Worm (Caenorhabditis elegans) whole organism, L3 larva: ENCODE results near the gene F56C9.10.

Experiments
- R02D3.7 ChIP-seq: fragments of 150-350 bp; optimal IDR thresholded peaks from 2 replicates; lab custom pipeline; 2014; ENCODE audit warnings: missing biosample characterization, missing genetic modification characterization
- ZK546.5 ChIP-seq: sonication (generic microtip); optimal IDR thresholded peaks from 2 replicates; lab custom pipeline; 2017; ENCODE audit warnings: missing biosample characterization, missing genetic modification characterization
- aly-2 ChIP-seq: fragments of 150-350 bp; optimal IDR thresholded peaks from 2 replicates; lab custom pipeline; 2014; ENCODE audit warnings: missing biosample characterization, missing genetic modification characterization
- ama-1 ChIP-seq: fragments of 150-350 bp; optimal IDR thresholded peaks from 2 replicates; lab custom pipeline; 2018
- ceh-16 ChIP-seq: sonication (generic microtip); optimal IDR thresholded peaks from 2 replicates; lab custom pipeline; 2017; ENCODE audit warnings: missing biosample characterization, missing genetic modification characterization
- ceh-28 ChIP-seq: fragments of 150-350 bp; optimal IDR thresholded peaks from 2 replicates; lab custom pipeline; 2014; ENCODE audit warnings: missing biosample characterization, missing genetic modification reagents, missing genetic modification characterization
- ceh-9 ChIP-seq: sonication (generic microtip); optimal IDR thresholded peaks from 2 replicates; lab custom pipeline; 2018; ENCODE audit warnings: missing biosample characterization, missing genetic modification characterization
- daf-12 ChIP-seq: fragments of 150-350 bp; optimal IDR thresholded peaks from 2 replicates; lab custom pipeline; 2014; ENCODE audit warnings: missing biosample characterization, missing genetic modification reagents, missing genetic modification characterization
- egl-5 ChIP-seq: fragments of 150-350 bp; optimal IDR thresholded peaks from 2 replicates; lab custom pipeline; 2017; ENCODE audit warnings: missing biosample characterization, missing genetic modification reagents, missing genetic modification characterization, inconsistent platforms
- elt-1 ChIP-seq: fragments of 150-350 bp; optimal IDR thresholded peaks from 2 replicates; lab custom pipeline; 2014; ENCODE audit warnings: missing biosample characterization, missing genetic modification characterization
- elt-2 ChIP-seq: sonication (generic microtip); optimal IDR thresholded peaks from 2 replicates; lab custom pipeline; 2016; ENCODE audit warnings: missing genetic modification reagents, mild to moderate bottlenecking, missing genetic modification characterization, missing compliant biosample characterization
- elt-3 ChIP-seq, 3 experiments: fragments of 150-350 bp in 1 of 3; sonication (generic microtip) in 2 of 3; optimal IDR thresholded peaks; 2 replicates in 2 of 3; 4 replicates in 1 of 3; lab custom pipeline; 2014 to 2017; ENCODE audit warnings: missing biosample characterization in 3 of 3, missing genetic modification characterization in 3 of 3
- eor-1 ChIP-seq, 2 experiments: fragments of 150-350 bp; optimal IDR thresholded peaks; 2 replicates each; lab custom pipeline; 2014 to 2018; ENCODE audit warnings: missing biosample characterization in 2 of 2, missing genetic modification characterization in 2 of 2
- fkh-2 ChIP-seq: fragments of 150-350 bp; optimal IDR thresholded peaks from 2 replicates; lab custom pipeline; 2014; ENCODE audit warnings: missing biosample characterization, missing genetic modification reagents, missing genetic modification characterization
- hmg-11 ChIP-seq: sonication (generic microtip); optimal IDR thresholded peaks from 2 replicates; lab custom pipeline; 2016; ENCODE audit warnings: missing genetic modification characterization, missing compliant biosample characterization
- jun-1 ChIP-seq: fragments of 150-350 bp; optimal IDR thresholded peaks from 2 replicates; lab custom pipeline; 2014; ENCODE audit warnings: missing biosample characterization, missing genetic modification reagents, missing genetic modification characterization
- lin-39 ChIP-seq: fragments of 150-350 bp; optimal IDR thresholded peaks from 2 replicates; lab custom pipeline; 2018; ENCODE audit warnings: missing biosample characterization, missing genetic modification reagents, missing genetic modification characterization
- lsy-12 ChIP-seq: sonication (generic microtip); optimal IDR thresholded peaks from 2 replicates; lab custom pipeline; 2016; ENCODE audit warnings: mild to moderate bottlenecking, missing genetic modification characterization, missing compliant biosample characterization
- mdl-1 ChIP-seq: fragments of 150-350 bp; optimal IDR thresholded peaks from 2 replicates; lab custom pipeline; 2014; ENCODE audit warnings: missing biosample characterization, missing genetic modification characterization
- nhr-23 ChIP-seq: fragments of 150-350 bp; optimal IDR thresholded peaks from 2 replicates; lab custom pipeline; 2014; ENCODE audit warnings: missing biosample characterization, missing genetic modification reagents, missing genetic modification characterization
- nhr-237 ChIP-seq: fragments of 150-350 bp; optimal IDR thresholded peaks from 2 replicates; lab custom pipeline; 2014; ENCODE audit warnings: missing biosample characterization, missing genetic modification characterization
- nhr-25 ChIP-seq: sonication (generic microtip); optimal IDR thresholded peaks from 2 replicates; lab custom pipeline; 2017; ENCODE audit warnings: missing biosample characterization, missing genetic modification characterization
- nhr-67 ChIP-seq: fragments of 150-350 bp; optimal IDR thresholded peaks from 2 replicates; lab custom pipeline; 2014; ENCODE audit warnings: missing biosample characterization, missing genetic modification characterization
- nhr-77 ChIP-seq: fragments of 150-350 bp; optimal IDR thresholded peaks from 2 replicates; lab custom pipeline; 2014; ENCODE audit warnings: missing biosample characterization, missing genetic modification characterization
- pha-4 ChIP-seq: fragments of 150-350 bp; optimal IDR thresholded peaks from 2 replicates; lab custom pipeline; 2014; ENCODE audit warnings: missing biosample characterization, missing genetic modification reagents, missing genetic modification characterization
- pqm-1 ChIP-seq: fragments of 150-350 bp; optimal IDR thresholded peaks from 2 replicates; lab custom pipeline; 2017; ENCODE audit warnings: missing biosample characterization, missing genetic modification characterization, inconsistent platforms
- tbx-2 ChIP-seq: sonication (generic microtip); optimal IDR thresholded peaks from 2 replicates; lab custom pipeline; 2016; ENCODE audit warnings: mild to moderate bottlenecking, missing genetic modification characterization, missing compliant biosample characterization
- unc-39 ChIP-seq: sonication (generic microtip); optimal IDR thresholded peaks from 4 replicates; lab custom pipeline; 2017; ENCODE audit warnings: missing biosample characterization, missing genetic modification characterization
- zag-1 ChIP-seq: fragments of 150-350 bp; optimal IDR thresholded peaks from 2 replicates; lab custom pipeline; 2014; ENCODE audit warnings: missing biosample characterization, missing genetic modification characterization
- ztf-4 ChIP-seq: fragments of 150-350 bp; optimal IDR thresholded peaks from 2 replicates; lab custom pipeline; 2014; ENCODE audit warnings: missing biosample characterization, missing genetic modification characterization

Gene F56C9.10

ce11 chrIII:7331671-7332070 lies 3.4 kb downstream of the F56C9.10 start:
- TF ChIP-seq nhr-77, result no peak
- TF ChIP-seq ceh-9 (tag; lab: Kevin White, UChicago), result no peak
- no peak for TF ChIP-seq hmg-11 (tag; lab: Kevin White, UChicago)
- no peak for TF ChIP-seq fkh-2 (tag; lab: Kevin White, UChicago)
- TF ChIP-seq elt-1 (tag; lab: Kevin White, UChicago), result no peak
- TF ChIP-seq egl-5 (tag; lab: Kevin White, UChicago), result no peak
- TF ChIP-seq R02D3.7 (tag; lab: Kevin White, UChicago), result no peak
- no peak for TF ChIP-seq nhr-67 (tag; lab: Kevin White, UChicago)
- TF ChIP-seq pha-4, result no peak
- no peak for TF ChIP-seq ztf-4 (tag; lab: Kevin White, UChicago)

ce11 chrIII:7329155-7329732 lies 5.9 kb downstream of the F56C9.10 start, which contains the start of gene lab-2:
lab-2 (minus strand) TSS chrIII:7329607.
- TF ChIP-seq jun-1 (tag; lab: Kevin White, UChicago) (peak; percentile 13), nhr-23 (tag; lab: Kevin White, UChicago) (no peak), fkh-2 (tag; lab: Kevin White, UChicago) (no peak), elt-2 (peak; percentile 20), nhr-25 (tag; lab: Kevin White, UChicago) (peak; percentile 33), lsy-12 (tag; lab: Kevin White, UChicago) (peak; percentile 66), nhr-67 (tag; lab: Kevin White, UChicago) (no peak), ceh-16 (tag; lab: Kevin White, UChicago) (no peak), unc-39 (tag; lab: Kevin White, UChicago) (no peak), eor-1 (tag; optimal IDR thresholded peaks at IDR 0.05; lab: Kevin White, UChicago) (no peak), ztf-4 (tag; lab: Kevin White, UChicago) (peak; percentile 4), aly-2 (tag; lab: Kevin White, UChicago) (peak; percentile 15), mdl-1 (tag; lab: Kevin White, UChicago) (no peak), ama-1 (lab: Kevin White, UChicago) (peak; percentile 79)

ce11 chrIII:7323331-7323730 lies 11.8 kb downstream of the F56C9.10 start:
- no peak for TF ChIP-seq ceh-9 (tag; lab: Kevin White, UChicago)
- peak; percentile 69 for TF ChIP-seq elt-2
- TF ChIP-seq pqm-1 (tag; lab: Kevin White, UChicago), result peak; percentile 1
- TF ChIP-seq zag-1 (tag; lab: Kevin White, UChicago), result no peak
- TF ChIP-seq, all 47 proteins: peak for 2

- TF ChIP-seq ZK546.5 (no peak), elt-2 (peak; percentile 55), ceh-28 (tag; lab: Kevin White, UChicago) (no peak), pha-4 (peak; percentile 99), ceh-16 (tag; lab: Kevin White, UChicago) (no peak), daf-12 (tag; lab: Kevin White, UChicago) (no peak), lin-39 (tag; lab: Kevin White, UChicago) (no peak), pqm-1 (tag; lab: Kevin White, UChicago) (peak; percentile 34)
These were observed 13.1 kb downstream of the F56C9.10 start for ce11 chrIII:7322018-7322417.

ce11 chrIII:7319390-7319789 lies 15.7 kb downstream of the F56C9.10 start, which contains the start of gene F56C9.8:
F56C9.8 (minus strand) TSS chrIII:7319509.
- TF ChIP-seq elt-3 (tag; optimal IDR thresholded peaks at IDR 0.05; lab: Kevin White, UChicago) (no peak), ZK546.5 (no peak), pha-4 (peak; percentile 77), elt-2 (peak; percentile 18), egl-5 (tag; lab: Kevin White, UChicago) (no peak), pqm-1 (tag; lab: Kevin White, UChicago) (peak; percentile 69), R02D3.7 (tag; lab: Kevin White, UChicago) (no peak), jun-1 (tag; lab: Kevin White, UChicago) (no peak), ztf-4 (tag; lab: Kevin White, UChicago) (no peak)

ce11 chrIII:7317354-7317753 lies 17.8 kb downstream of the F56C9.10 start:
- TF ChIP-seq daf-12 (tag; lab: Kevin White, UChicago) (no peak), nhr-237 (tag; lab: Kevin White, UChicago) (no peak), elt-2 (peak; percentile 32), nhr-23 (tag; lab: Kevin White, UChicago) (no peak), pha-4 (peak; percentile 74), tbx-2 (tag; lab: Kevin White, UChicago) (no peak)
